Fruit fly (Drosophila melanogaster): ENCODE measurements around the gene lcs.
A peak's percentile ranks its signal among the peaks of the same experiment; 100 is the strongest.

lcs gene

dm6 chrX:21367363-21368072 is 29.6 kb downstream of the lcs start (continued):
- TF ChIP-seq D19A (tag; optimal IDR thresholded peaks at IDR 0.05) = peak; percentile 95
- TF ChIP-seq CG8388 (GFP tag; optimal IDR thresholded peaks at IDR 0.05) = peak; percentile 96
- peak; percentile 96 for TF ChIP-seq CG16815 (GFP tag; optimal IDR thresholded peaks at IDR 0.05)
- TF ChIP-seq CG10979 (tag; optimal IDR thresholded peaks at IDR 0.05) = peak; percentile 97
- TF ChIP-seq fd64A (GFP tag; optimal IDR thresholded peaks at IDR 0.05) = peak; percentile 96
- TF ChIP-seq BEAF-32 (GFP tag; optimal IDR thresholded peaks at IDR 0.05) = peak; percentile 26
- 0 out of 3 replicates have a peak, but pooled peaks have one; percentile 24 for TF ChIP-seq CG14860 (GFP tag; IDR thresholded peaks at IDR 0.05; ENCODE audit: partially characterized antibody)
- peak in 1 of 2 experiments; percentile 97 for TF ChIP-seq Eip74EF (GFP tag; optimal IDR thresholded peaks at IDR 0.05)
- TF ChIP-seq HmgZ (tag; optimal IDR thresholded peaks at IDR 0.05) = peak; percentile 99
- TF ChIP-seq corto (GFP tag; optimal IDR thresholded peaks at IDR 0.05) = peak; percentile 95
- TF ChIP-seq CG9609 (GFP tag; optimal IDR thresholded peaks at IDR 0.05) = peak; percentile 94
- peak; percentile 96 for TF ChIP-seq CG18262 (tag; optimal IDR thresholded peaks at IDR 0.05)
- TF ChIP-seq CG11093 (GFP tag; IDR thresholded peaks at IDR 0.05) = peak; percentile 96
- peak; percentile 98 for TF ChIP-seq CG9817 (tag; optimal IDR thresholded peaks at IDR 0.05)
- TF ChIP-seq croc (GFP tag; conservative IDR thresholded peaks at IDR 0.05) = peak; percentile 96
- TF ChIP-seq lilli (GFP tag; optimal IDR thresholded peaks at IDR 0.05) = peak; percentile 98
- peak; percentile 96 for TF ChIP-seq stc (GFP tag; IDR thresholded peaks at IDR 0.05)
- TF ChIP-seq Max (GFP tag; optimal IDR thresholded peaks at IDR 0.05) = peak; percentile 97
- peak; percentile 98 for TF ChIP-seq grau (tag; optimal IDR thresholded peaks at IDR 0.05)
- TF ChIP-seq CG3847 (GFP tag; IDR thresholded peaks at IDR 0.05) = peak; percentile 97
- TF ChIP-seq Rx (GFP tag; IDR thresholded peaks at IDR 0.05) = peak; percentile 93
- no peak for TF ChIP-seq pita (GFP tag; optimal IDR thresholded peaks at IDR 0.05)
- TF ChIP-seq gsb (GFP tag; IDR thresholded peaks at IDR 0.05) = peak; percentile 94
- TF ChIP-seq Dip2 (GFP tag; IDR thresholded peaks at IDR 0.05) = peak; percentile 71
- TF ChIP-seq sim (GFP tag; IDR thresholded peaks at IDR 0.05) = peak; percentile 90
- TF ChIP-seq tna (GFP tag; IDR thresholded peaks at IDR 0.05; ENCODE audit: partially characterized antibody) = no peak
- peak; percentile 96 for TF ChIP-seq Vsx1 (GFP tag; optimal IDR thresholded peaks at IDR 0.05)
- TF ChIP-seq CG6683 (GFP tag; optimal IDR thresholded peaks at IDR 0.05) = peak; percentile 96
- peak; percentile 74 for TF ChIP-seq p53 (GFP tag; optimal IDR thresholded peaks at IDR 0.05)
- TF ChIP-seq chm (GFP tag; IDR thresholded peaks at IDR 0.05) = peak; percentile 95
- TF ChIP-seq CG15696 (tag; optimal IDR thresholded peaks at IDR 0.05) = peak; percentile 96
- peak; percentile 96 for TF ChIP-seq abd-A (tag; optimal IDR thresholded peaks at IDR 0.05)
- peak; percentile 90 for TF ChIP-seq ERR (GFP tag; optimal IDR thresholded peaks at IDR 0.05)
- peak; percentile 95 for TF ChIP-seq CG7372 (GFP tag; IDR thresholded peaks at IDR 0.05)
- TF ChIP-seq Nf-YA (GFP tag; IDR thresholded peaks at IDR 0.05) = peak; percentile 94
- TF ChIP-seq CG7556 (GFP tag; optimal IDR thresholded peaks at IDR 0.05) = peak; percentile 98
- TF ChIP-seq CG34224 (GFP tag; IDR thresholded peaks at IDR 0.05; ENCODE audit: partially characterized antibody) = no peak
- peak; percentile 98 for TF ChIP-seq Hmr (GFP tag; optimal IDR thresholded peaks at IDR 0.05)
- peak; percentile 97 for TF ChIP-seq Atf6 (GFP tag; IDR thresholded peaks at IDR 0.05)
- peak; percentile 95 for TF ChIP-seq CG12942 (GFP tag; optimal IDR thresholded peaks at IDR 0.05)
- TF ChIP-seq CG7745 (tag; optimal IDR thresholded peaks at IDR 0.05) = peak; percentile 5
- peak; percentile 95 for TF ChIP-seq CG17568 (GFP tag; optimal IDR thresholded peaks at IDR 0.05)
- TF ChIP-seq pnt (GFP tag; optimal IDR thresholded peaks at IDR 0.05) = peak; percentile 94
- TF ChIP-seq ac (GFP tag; optimal IDR thresholded peaks at IDR 0.05) = peak; percentile 91
- TF ChIP-seq CG17912 (GFP tag; optimal IDR thresholded peaks at IDR 0.05) = peak; percentile 94
- TF ChIP-seq CG3838 (GFP tag; optimal IDR thresholded peaks at IDR 0.05) = peak; percentile 90
- TF ChIP-seq mam (GFP tag; optimal IDR thresholded peaks at IDR 0.05) = peak; percentile 97
- TF ChIP-seq Lpt (GFP tag; optimal IDR thresholded peaks at IDR 0.05) = no peak
- peak; percentile 96 for TF ChIP-seq Xrp1 (GFP tag; IDR thresholded peaks at IDR 0.05)
